Fruit fly (Drosophila melanogaster) whole organism, adult: ENCODE results near the gene TwdlC.
A peak's percentile ranks its signal among the peaks of the same experiment; 100 is the strongest.

Source experiments
- CG11617 ChIP-seq: fragments of 200-800 bp; sonication (Bioruptor generic); optimal IDR thresholded peaks from 2 replicates; lab custom pipeline; 2017; ENCODE audit warnings: mild to moderate bottlenecking, missing biosample characterization, missing genetic modification reagents, missing genetic modification characterization
- CG1620 ChIP-seq: fragments of 200-800 bp; sonication (Bioruptor generic); optimal IDR thresholded peaks from 2 replicates; lab custom pipeline; 2016; ENCODE audit warnings: missing biosample characterization, missing genetic modification characterization
- CG33017 ChIP-seq: fragments of 200-800 bp; sonication (Bioruptor generic); optimal IDR thresholded peaks from 2 replicates; lab custom pipeline; 2018; ENCODE audit warnings: missing biosample characterization, mild to moderate bottlenecking, missing genetic modification characterization, moderate library complexity
- CG5204 ChIP-seq: fragments of 200-800 bp; sonication (Bioruptor generic); optimal IDR thresholded peaks from 2 replicates; lab custom pipeline; 2016; ENCODE audit warnings: missing biosample characterization, missing genetic modification characterization
- CG7045 ChIP-seq: fragments of 200-800 bp; sonication (Bioruptor generic); optimal IDR thresholded peaks from 2 replicates; lab custom pipeline; 2017; ENCODE audit warnings: missing biosample characterization, mild to moderate bottlenecking, missing genetic modification characterization
- CG7101 ChIP-seq: fragments of 200-800 bp; sonication (Bioruptor generic); optimal IDR thresholded peaks from 2 replicates; lab custom pipeline; 2018; ENCODE audit warnings: missing biosample characterization, mild to moderate bottlenecking, missing genetic modification characterization, moderate library complexity
- Clk ChIP-seq: fragments of 200-800 bp; sonication (Bioruptor generic); optimal IDR thresholded peaks from 2 replicates; lab custom pipeline; 2017; ENCODE audit warnings: missing biosample characterization, missing genetic modification characterization
- cic ChIP-seq: fragments of 200-800 bp; sonication (Bioruptor generic); optimal IDR thresholded peaks from 2 replicates; lab custom pipeline; 2017; ENCODE audit warnings: missing biosample characterization, mild to moderate bottlenecking, missing genetic modification characterization, moderate library complexity
- cnc ChIP-seq, 2 experiments: fragments of >200 bp; optimal IDR thresholded peaks; 2 replicates each; lab custom pipeline; 2017
- kay ChIP-seq: fragments of 200-800 bp; sonication (Bioruptor generic); peaks from one replicate; lab custom pipeline; 2016; ENCODE audit warnings: missing biosample characterization, missing genetic modification characterization, borderline replicate concordance
- tj ChIP-seq: fragments of 200-800 bp; sonication (Bioruptor generic); optimal IDR thresholded peaks from 3 replicates; lab custom pipeline; 2017; ENCODE audit warnings: missing biosample characterization, mild to moderate bottlenecking, missing genetic modification characterization, moderate library complexity
- toe ChIP-seq: fragments of 200-800 bp; sonication (Bioruptor generic); optimal IDR thresholded peaks from 2 replicates; lab custom pipeline; 2016; ENCODE audit warnings: missing biosample characterization, missing genetic modification characterization

DNA sequence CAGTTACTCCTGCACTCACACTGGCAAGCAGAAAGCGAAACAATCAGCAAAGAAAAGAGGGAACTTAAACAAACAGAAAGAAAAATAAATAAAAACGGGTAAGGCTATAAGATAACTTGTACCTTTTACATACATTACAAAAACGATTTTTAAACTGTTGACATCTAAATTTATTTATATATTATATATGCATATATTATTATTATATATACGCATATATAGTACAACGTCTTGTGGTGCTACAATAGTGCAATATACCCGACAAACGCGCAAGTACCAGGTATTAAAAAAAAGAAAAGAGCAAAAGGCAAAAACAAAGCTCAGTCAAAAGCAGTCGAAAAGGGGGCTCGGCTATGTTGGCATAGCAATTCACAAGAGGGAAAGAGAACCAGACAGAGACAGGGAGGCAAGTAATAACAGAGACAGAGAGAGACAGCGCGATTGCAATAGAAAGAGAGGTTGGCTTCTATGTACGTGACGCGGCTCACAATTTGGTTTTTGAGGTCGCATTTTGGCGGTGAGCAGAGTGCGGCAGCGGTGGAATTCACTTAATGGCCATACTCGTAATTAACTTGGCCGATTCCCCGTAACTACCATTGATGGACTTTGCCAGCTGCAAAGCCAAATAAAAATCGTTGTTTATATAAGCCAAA, 40.5 kb upstream of the TwdlC start:
- TF ChIP-seq kay (GFP tag; lab: Kevin White, UChicago) (no peak), CG7101 (peak; percentile 35), CG1620 (GFP tag; lab: Kevin White, UChicago) (no peak), CG5204 (GFP tag; lab: Kevin White, UChicago) (no peak), cic (GFP tag; lab: Kevin White, UChicago) (no peak), CG33017 (tag; lab: Kevin White, UChicago) (no peak), cnc (optimal IDR thresholded peaks at IDR 0.05; lab: Kevin White, UChicago) (no peak), toe (no peak), CG7045 (GFP tag; lab: Kevin White, UChicago) (no peak), Clk (GFP tag; lab: Kevin White, UChicago) (no peak), CG11617 (GFP tag; lab: Kevin White, UChicago) (no peak), tj (peak; percentile 33)
